Worm (Caenorhabditis elegans) whole organism, L4/young adult: ENCODE results near the gene exos-4.2.

ENCODE experiments used
- W03F9.2 ChIP-seq: fragments of 150-350 bp; optimal IDR thresholded peaks from 2 replicates; lab custom pipeline; 2014; ENCODE audit warnings: missing biosample characterization, missing genetic modification characterization
- dao-5 ChIP-seq: sonication (generic microtip); optimal IDR thresholded peaks from 2 replicates; lab custom pipeline; 2016; ENCODE audit warnings: missing genotype, missing genetic modification characterization, moderate library complexity, missing compliant biosample characterization
- him-1 ChIP-seq: sonication (generic microtip); optimal IDR thresholded peaks from 2 replicates; lab custom pipeline; 2016; ENCODE audit warnings: missing genotype, missing genetic modification reagents, missing genetic modification characterization, missing compliant biosample characterization

DNA sequence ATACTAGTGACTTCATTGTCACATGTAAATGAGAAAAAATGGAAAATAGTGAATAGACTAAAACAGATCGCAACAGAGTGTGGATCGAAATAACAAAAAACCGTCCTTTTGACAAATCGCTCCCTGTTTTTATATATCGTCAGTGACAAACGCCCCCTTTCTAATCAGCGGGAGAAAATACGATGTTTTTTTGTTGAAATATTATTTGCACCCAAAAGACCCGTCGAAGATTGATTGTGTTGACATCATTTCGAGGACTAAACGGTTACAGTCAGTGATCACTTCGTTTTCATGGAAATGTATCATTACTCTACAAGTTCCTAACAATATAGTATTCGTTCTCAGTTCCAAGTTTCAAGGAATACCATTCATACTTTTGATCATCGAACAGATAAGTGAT, 20.5 kb upstream of the exos-4.2 start, which contains the start of gene dos-3:
- TF ChIP-seq dao-5 (tag; lab: Kevin White, UChicago) (no peak), W03F9.2 (tag; lab: Kevin White, UChicago) (no peak), him-1 (tag; lab: Kevin White, UChicago) (no peak)
